Worm (Caenorhabditis elegans): Measurements from ENCODE around the gene lron-10.

lron-10 gene

DNA sequence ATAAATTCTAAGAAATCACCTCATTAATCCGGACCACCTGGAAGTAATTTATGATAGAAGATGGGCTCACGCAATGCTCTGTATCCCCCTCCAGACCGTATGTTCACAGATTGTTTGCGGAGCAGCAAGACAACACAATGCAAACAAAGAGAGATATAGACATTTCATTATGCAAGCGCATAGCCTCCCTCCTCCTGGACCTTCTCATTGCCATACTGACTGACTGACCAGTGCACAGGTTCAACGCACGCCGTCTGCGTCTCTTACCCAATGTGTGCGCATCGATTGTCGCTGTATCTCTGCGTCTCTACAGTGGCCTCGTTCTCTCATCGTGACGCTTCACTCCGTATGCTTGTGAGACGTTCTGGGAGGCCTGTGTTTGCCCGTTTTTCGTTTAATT is 30.5 kb upstream of the lron-10 start (continued):
- TF ChIP-seq cebp-1 (GFP tag; IDR thresholded peaks at IDR 0.05) (no peak), cebp-1 (tag; optimal IDR thresholded peaks at IDR 0.05) (peak; percentile 40), lin-40 (tag; optimal IDR thresholded peaks at IDR 0.05) (peak; percentile 26), ztf-18 (tag; optimal IDR thresholded peaks at IDR 0.05) (no peak), ztf-6 (GFP tag; IDR thresholded peaks at IDR 0.05) (no peak), F55B11.4 (tag; optimal IDR thresholded peaks at IDR 0.05; ENCODE audit: borderline replicate concordance, insufficient read depth) (no peak), B0336.3 (GFP tag; IDR thresholded peaks at IDR 0.05) (no peak), lin-26 (GFP tag; IDR thresholded peaks at IDR 0.05) (no peak), Y95B8A.8 (GFP tag; IDR thresholded peaks at IDR 0.05) (no peak), cebp-2 (GFP tag; IDR thresholded peaks at IDR 0.05) (no peak), K12H6.12 (tag; optimal IDR thresholded peaks at IDR 0.05) (peak; percentile 9), egl-18 (GFP tag; IDR thresholded peaks at IDR 0.05) (no peak), nfyb-1 (GFP tag; IDR thresholded peaks at IDR 0.05) (peak; percentile 52; the same call in 1 of the 2 replicates), hlh-26 (GFP tag; conservative IDR thresholded peaks at IDR 0.05) (no peak), dox-1 (GFP tag; IDR thresholded peaks at IDR 0.05) (no peak), let-526 (GFP tag; IDR thresholded peaks at IDR 0.05) (no peak), F23B12.7 (tag; optimal IDR thresholded peaks at IDR 0.05; ENCODE audit: insufficient read depth) (no peak), nhr-80 (tag; optimal IDR thresholded peaks at IDR 0.05) (no peak), pha-4 (tag; optimal IDR thresholded peaks at IDR 0.05) (no peak), F49E8.2 (tag; optimal IDR thresholded peaks at IDR 0.05; ENCODE audit: insufficient read depth) (no peak), lin-35 (GFP tag; optimal IDR thresholded peaks at IDR 0.05) (no peak), madf-8 (GFP tag; conservative IDR thresholded peaks at IDR 0.05) (no peak), rpc-1 (optimal IDR thresholded peaks at IDR 0.05) (no peak), rpc-1 (tag; optimal IDR thresholded peaks at IDR 0.05) (no peak), dpl-1 (GFP tag; optimal IDR thresholded peaks at IDR 0.05) (no peak), madf-10 (tag; optimal IDR thresholded peaks at IDR 0.05) (no peak), F22D6.2 (tag; optimal IDR thresholded peaks at IDR 0.05) (no peak), attf-5 (GFP tag; optimal IDR thresholded peaks at IDR 0.05) (peak; percentile 18), ceh-79 (tag; optimal IDR thresholded peaks at IDR 0.05) (peak; percentile 12), rcor-1 (GFP tag; IDR thresholded peaks at IDR 0.05) (no peak), ZK185.1 (tag; optimal IDR thresholded peaks at IDR 0.05; ENCODE audit: poor library complexity, severe bottlenecking) (no peak), lsy-27 (tag; optimal IDR thresholded peaks at IDR 0.05; ENCODE audit: borderline replicate concordance, insufficient read depth) (no peak), attf-3 (GFP tag; conservative IDR thresholded peaks at IDR 0.05) (no peak), efl-1 (GFP tag; optimal IDR thresholded peaks at IDR 0.05) (no peak), egrh-3 (GFP tag; IDR thresholded peaks at IDR 0.05) (no peak), chd-7 (tag; optimal IDR thresholded peaks at IDR 0.05) (no peak), B0019.2 (GFP tag; conservative IDR thresholded peaks at IDR 0.05) (no peak), hmg-1.2 (GFP tag; IDR thresholded peaks at IDR 0.05) (peak; percentile 99)

DNA sequence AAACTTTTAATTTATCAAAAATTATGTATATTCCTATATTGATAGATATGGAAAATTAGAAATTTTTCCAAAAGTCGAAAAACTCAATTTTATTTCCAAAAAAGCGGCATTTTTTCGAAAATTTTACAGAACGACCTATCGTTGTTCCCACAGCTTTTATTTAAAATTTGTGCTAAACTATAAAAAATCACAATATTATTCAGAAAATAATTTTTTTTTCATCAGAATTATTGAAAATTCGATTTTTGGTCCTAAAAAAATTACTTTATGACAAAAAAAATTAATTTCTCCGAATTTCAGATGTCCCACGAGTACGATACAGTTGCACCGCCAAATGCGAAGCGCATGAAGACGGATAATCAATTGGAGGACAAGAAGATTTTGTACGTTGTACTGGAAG is 28.1 kb upstream of the lron-10 start, which contains the start of gene emg-1:
TSS of gene emg-1 (plus strand) at position 301 of the 400 bp plus-strand sequence.
- TF ChIP-seq tbp1 (GFP tag; optimal IDR thresholded peaks at IDR 0.05) = no peak
- TF ChIP-seq F10E7.11 (tag; optimal IDR thresholded peaks at IDR 0.05) = no peak
- no peak for TF ChIP-seq ZK185.1 (tag; optimal IDR thresholded peaks at IDR 0.05; ENCODE audit: poor library complexity, severe bottlenecking)
- TF ChIP-seq egl-18 (GFP tag; IDR thresholded peaks at IDR 0.05) = no peak
- no peak for TF ChIP-seq nfyb-1 (GFP tag; IDR thresholded peaks at IDR 0.05)
- TF ChIP-seq ceh-27 (GFP tag; optimal IDR thresholded peaks at IDR 0.05) = no peak
- no peak for TF ChIP-seq lin-26 (GFP tag; IDR thresholded peaks at IDR 0.05)
- TF ChIP-seq F23B12.7 (tag; optimal IDR thresholded peaks at IDR 0.05; ENCODE audit: insufficient read depth) = no peak
- no peak for TF ChIP-seq bed-2 (GFP tag; IDR thresholded peaks at IDR 0.05)
- TF ChIP-seq F37B4.10 (GFP tag; IDR thresholded peaks at IDR 0.05) = no peak
- TF ChIP-seq egrh-3 (GFP tag; IDR thresholded peaks at IDR 0.05) = no peak
- no peak for TF ChIP-seq nhr-120 (GFP tag; IDR thresholded peaks at IDR 0.05)
- TF ChIP-seq ceh-100 (GFP tag; IDR thresholded peaks at IDR 0.05) = no peak

Data from whole organism, young adult.